Worm (Caenorhabditis elegans) whole organism, young adult: ENCODE results near the gene tag-340.

ENCODE experiments used
- C06A6.2 ChIP-seq: fragments of 200-800 bp; sonication (Bioruptor generic); conservative IDR thresholded peaks from 2 replicates; pipeline ENCODE4 v1.3.6; 2022; ENCODE audit warnings: missing genetic modification characterization, missing compliant biosample characterization
- F57A8.1 ChIP-seq: fragments of 200-800 bp; sonication (Bioruptor generic); optimal IDR thresholded peaks from 2 replicates; lab custom pipeline; 2018; ENCODE audit warnings: mild to moderate bottlenecking, missing genetic modification characterization, moderate library complexity, missing compliant biosample characterization
- F57C9.4 ChIP-seq: sonication (generic microtip); optimal IDR thresholded peaks from 2 replicates; lab custom pipeline; 2017; ENCODE audit warnings: mild to moderate bottlenecking, missing genetic modification characterization, missing compliant biosample characterization
- Y53G8AR.9 ChIP-seq: fragments of 200-800 bp; sonication (Bioruptor generic); conservative IDR thresholded peaks from 2 replicates; pipeline ENCODE4 v1.3.6; 2022; ENCODE audit warnings: missing genetic modification reagents, missing genetic modification characterization, missing compliant biosample characterization
- akir-1 ChIP-seq: fragments of 200-800 bp; sonication (Bioruptor generic); optimal IDR thresholded peaks from 2 replicates; lab custom pipeline; 2018; ENCODE audit warnings: mild to moderate bottlenecking, missing genetic modification characterization, moderate library complexity, missing compliant biosample characterization
- dpff-1 ChIP-seq: sonication (generic microtip); optimal IDR thresholded peaks from 2 replicates; lab custom pipeline; 2017; ENCODE audit warnings: mild to moderate bottlenecking, missing genetic modification characterization, missing compliant biosample characterization
- hmg-1.2 ChIP-seq: fragments of 200-800 bp; sonication (Bioruptor generic); IDR thresholded peaks from 2 replicates; pipeline ENCODE4 v1.3.6; 2022; ENCODE audit warnings: missing genetic modification reagents, missing genetic modification characterization, missing compliant biosample characterization
- madf-3 ChIP-seq: fragments of 200-800 bp; sonication (Bioruptor generic); IDR thresholded peaks from 2 replicates; pipeline ENCODE4 v1.3.6; 2022; ENCODE audit warnings: missing genetic modification reagents, missing genetic modification characterization, missing compliant biosample characterization
- nfya-2 ChIP-seq: fragments of 200-800 bp; sonication (Bioruptor generic); IDR thresholded peaks from 2 replicates; pipeline ENCODE4 v1.3.6; 2022; ENCODE audit warnings: missing genetic modification reagents, missing genetic modification characterization, missing compliant biosample characterization
- pha-4 ChIP-seq: fragments of 150-350 bp; sonication (generic microtip); optimal IDR thresholded peaks from 2 replicates; lab custom pipeline; 2014; ENCODE audit warnings: missing biosample characterization, missing genetic modification reagents, missing genetic modification characterization
- ztf-26 ChIP-seq: sonication (generic microtip); optimal IDR thresholded peaks from 2 replicates; lab custom pipeline; 2017; ENCODE audit warnings: missing genetic modification characterization, missing compliant biosample characterization

ce11 chrIII:4947352-4947751 lies 47.0 kb downstream of the tag-340 start:
- no peak for TF ChIP-seq Y53G8AR.9 (GFP tag; lab: Robert Waterston, UW)
- no peak for TF ChIP-seq akir-1 (GFP tag; lab: Kevin White, UChicago)
- TF ChIP-seq F57A8.1 (GFP tag; lab: Kevin White, UChicago): no peak
- TF ChIP-seq dpff-1 (tag; lab: Kevin White, UChicago): no peak
- no peak for TF ChIP-seq C06A6.2
- TF ChIP-seq pha-4 (tag; lab: Kevin White, UChicago): no peak
- TF ChIP-seq hmg-1.2 (GFP tag; lab: Robert Waterston, UW): no peak
- TF ChIP-seq madf-3 (GFP tag; lab: Robert Waterston, UW): no peak
- no peak for TF ChIP-seq nfya-2 (GFP tag; lab: Robert Waterston, UW)
- no peak for TF ChIP-seq F57C9.4 (tag; lab: Kevin White, UChicago)
- no peak for TF ChIP-seq ztf-26
